Fruit fly (Drosophila melanogaster) whole organism, prepupa: Measurements from ENCODE around the gene CG5326.

Experiments
- Blimp-1 ChIP-seq: fragments of 200-800 bp; sonication (Bioruptor generic); optimal IDR thresholded peaks from 3 replicates; lab custom pipeline; 2017; ENCODE audit warnings: missing biosample characterization, missing genetic modification characterization, mild to moderate bottlenecking, moderate library complexity, missing genetic modification reagents
- CG10631 ChIP-seq: fragments of 200-800 bp; sonication (Bioruptor generic); optimal IDR thresholded peaks from 2 replicates; lab custom pipeline; 2016; ENCODE audit warnings: missing biosample characterization, missing genetic modification characterization
- CG10669 ChIP-seq: fragments of 200-800 bp; sonication (Bioruptor generic); optimal IDR thresholded peaks from 3 replicates; lab custom pipeline; 2018; ENCODE audit warnings: missing biosample characterization, mild to moderate bottlenecking, missing genetic modification characterization, moderate library complexity
- CG11902 ChIP-seq: fragments of 200-800 bp; sonication (Bioruptor generic); optimal IDR thresholded peaks from 3 replicates; lab custom pipeline; 2016; ENCODE audit warnings: missing biosample characterization, missing genetic modification characterization
- CG15336 ChIP-seq: fragments of 200-800 bp; sonication (Bioruptor generic); IDR thresholded peaks from 2 replicates; pipeline ENCODE4 v1.3.6; 2022; ENCODE audit warnings: missing biosample characterization, missing genetic modification characterization
- CG1621 ChIP-seq: fragments of 200-800 bp; sonication (Bioruptor generic); optimal IDR thresholded peaks from 3 replicates; lab custom pipeline; 2018; ENCODE audit warnings: missing biosample characterization, mild to moderate bottlenecking, missing genetic modification characterization
- CG16779 ChIP-seq: fragments of 200-800 bp; sonication (Bioruptor generic); optimal IDR thresholded peaks from 3 replicates; lab custom pipeline; 2017; ENCODE audit warnings: missing biosample characterization, mild to moderate bottlenecking, missing genetic modification characterization
- CG3032 ChIP-seq: fragments of 200-800 bp; optimal IDR thresholded peaks from 2 replicates; lab custom pipeline; 2019; ENCODE audit warnings: missing biosample characterization, mild to moderate bottlenecking, missing genetic modification characterization, moderate library complexity
- CG31627 ChIP-seq: fragments of 200-800 bp; sonication (Bioruptor generic); optimal IDR thresholded peaks from 3 replicates; lab custom pipeline; 2016; ENCODE audit warnings: missing biosample characterization, missing genetic modification characterization
- CG32006 ChIP-seq: fragments of 200-800 bp; sonication (Bioruptor generic); optimal IDR thresholded peaks from 3 replicates; lab custom pipeline; 2017; ENCODE audit warnings: missing biosample characterization, mild to moderate bottlenecking, missing genetic modification characterization
- CG34406 ChIP-seq: fragments of 200-800 bp; sonication (Bioruptor generic); optimal IDR thresholded peaks from 3 replicates; lab custom pipeline; 2016; ENCODE audit warnings: missing biosample characterization, missing genetic modification characterization
- CG3919 ChIP-seq: fragments of 200-800 bp; sonication (Bioruptor generic); optimal IDR thresholded peaks from 3 replicates; lab custom pipeline; 2016; ENCODE audit warnings: missing biosample characterization, missing genetic modification characterization
- CG4318 ChIP-seq: fragments of 200-800 bp; sonication (Bioruptor generic); optimal IDR thresholded peaks from 3 replicates; lab custom pipeline; 2017; ENCODE audit warnings: missing biosample characterization, mild to moderate bottlenecking, missing genetic modification characterization
- CG6163 ChIP-seq: fragments of 200-800 bp; sonication (Bioruptor generic); IDR thresholded peaks from 3 replicates; pipeline ENCODE4 v1.3.6; 2022; ENCODE audit warnings: missing biosample characterization, missing genetic modification characterization
- CG6276 ChIP-seq: fragments of 200-800 bp; sonication (Bioruptor generic); optimal IDR thresholded peaks from 2 replicates; lab custom pipeline; 2017; ENCODE audit warnings: missing biosample characterization, mild to moderate bottlenecking, missing genetic modification characterization
- CG6792 ChIP-seq: fragments of 200-800 bp; sonication (Bioruptor generic); optimal IDR thresholded peaks from 3 replicates; lab custom pipeline; 2016; ENCODE audit warnings: missing biosample characterization, missing genetic modification characterization
- CG6854 ChIP-seq: fragments of 200-800 bp; sonication (Bioruptor generic); optimal IDR thresholded peaks from 2 replicates; lab custom pipeline; 2017; ENCODE audit warnings: missing biosample characterization, mild to moderate bottlenecking, missing genetic modification characterization
- CG7368 ChIP-seq: fragments of 200-800 bp; sonication (Bioruptor generic); optimal IDR thresholded peaks from 3 replicates; lab custom pipeline; 2016; ENCODE audit warnings: missing biosample characterization, missing genetic modification characterization
- CG8119 ChIP-seq: fragments of 200-800 bp; sonication (Bioruptor generic); IDR thresholded peaks from 3 replicates; pipeline ENCODE4 v1.3.6; 2022; ENCODE audit warnings: missing biosample characterization, missing genetic modification characterization
- CG8319 ChIP-seq: fragments of 200-800 bp; sonication (Bioruptor generic); optimal IDR thresholded peaks from 3 replicates; lab custom pipeline; 2016; ENCODE audit warnings: missing biosample characterization, missing genetic modification characterization
- CG8632 ChIP-seq: fragments of 200-800 bp; sonication (Bioruptor generic); optimal IDR thresholded peaks from 3 replicates; lab custom pipeline; 2016; ENCODE audit warnings: missing biosample characterization, missing genetic modification characterization
- CG9139 ChIP-seq: fragments of 200-800 bp; sonication (Bioruptor generic); optimal IDR thresholded peaks from 3 replicates; lab custom pipeline; 2017; ENCODE audit warnings: missing biosample characterization, mild to moderate bottlenecking, missing genetic modification characterization
- Eip78C ChIP-seq: fragments of 200-800 bp; sonication (Bioruptor generic); peaks from one replicate; lab custom pipeline; 2016; ENCODE audit warnings: missing biosample characterization, missing genetic modification characterization
- Eip93F ChIP-seq: fragments of 200-800 bp; sonication (Bioruptor generic); optimal IDR thresholded peaks from 2 replicates; lab custom pipeline; 2016; ENCODE audit warnings: missing biosample characterization, mild to moderate bottlenecking, missing genetic modification characterization
- Ets21C ChIP-seq: fragments of 200-800 bp; sonication (Bioruptor generic); optimal IDR thresholded peaks from 3 replicates; lab custom pipeline; 2016; ENCODE audit warnings: missing biosample characterization, missing genetic modification characterization
- Ets96B ChIP-seq: fragments of 200-800 bp; optimal IDR thresholded peaks from 2 replicates; lab custom pipeline; 2019; ENCODE audit warnings: missing biosample characterization, mild to moderate bottlenecking, missing genetic modification characterization, moderate library complexity
- Gug ChIP-seq: fragments of 200-800 bp; sonication (Bioruptor generic); IDR thresholded peaks from 2 replicates; pipeline ENCODE4 v1.3.6; 2022; ENCODE audit warnings: missing biosample characterization, missing genetic modification characterization
- Hr38 ChIP-seq: sonication (Bioruptor generic); optimal IDR thresholded peaks from 2 replicates; lab custom pipeline; 2016; ENCODE audit warnings: missing biosample characterization, missing genetic modification characterization
- Hr39 ChIP-seq: fragments of 200-800 bp; sonication (Bioruptor generic); optimal IDR thresholded peaks from 2 replicates; lab custom pipeline; 2016; ENCODE audit warnings: missing biosample characterization, missing genetic modification characterization
- Hr4 ChIP-seq: fragments of 200-800 bp; sonication (Bioruptor generic); optimal IDR thresholded peaks from 3 replicates; lab custom pipeline; 2016; ENCODE audit warnings: missing biosample characterization, missing genetic modification characterization
- OdsH ChIP-seq: fragments of 200-800 bp; sonication (Bioruptor generic); optimal IDR thresholded peaks from 3 replicates; lab custom pipeline; 2016; ENCODE audit warnings: missing biosample characterization, missing genetic modification characterization
- Smox ChIP-seq: fragments of 200-800 bp; sonication (Bioruptor generic); optimal IDR thresholded peaks from 3 replicates; lab custom pipeline; 2016; ENCODE audit warnings: missing biosample characterization, missing genetic modification characterization
- Sox102F ChIP-seq: fragments of 200-800 bp; sonication (Bioruptor generic); optimal IDR thresholded peaks from 2 replicates; lab custom pipeline; 2016; ENCODE audit warnings: missing biosample characterization, mild to moderate bottlenecking, missing genetic modification characterization
- Sox14 ChIP-seq: fragments of 200-800 bp; sonication (Bioruptor generic); optimal IDR thresholded peaks from 3 replicates; lab custom pipeline; 2016; ENCODE audit warnings: missing biosample characterization, missing genetic modification characterization
- achi ChIP-seq: fragments of 200-800 bp; sonication (Bioruptor generic); optimal IDR thresholded peaks from 3 replicates; lab custom pipeline; 2016; ENCODE audit warnings: missing biosample characterization, missing genetic modification characterization
- acj6 ChIP-seq: fragments of 200-800 bp; sonication (Bioruptor generic); optimal IDR thresholded peaks from 3 replicates; lab custom pipeline; 2016; ENCODE audit warnings: missing biosample characterization, missing genetic modification characterization
- cyc ChIP-seq: fragments of 200-800 bp; sonication (Bioruptor generic); optimal IDR thresholded peaks from 3 replicates; lab custom pipeline; 2016; ENCODE audit warnings: missing biosample characterization, missing genetic modification characterization
- dac ChIP-seq: fragments of 200-800 bp; sonication (Bioruptor generic); optimal IDR thresholded peaks from 2 replicates; lab custom pipeline; 2017; ENCODE audit warnings: missing biosample characterization, mild to moderate bottlenecking, missing genetic modification characterization
- dsx ChIP-seq: fragments of 200-800 bp; optimal IDR thresholded peaks from 3 replicates; lab custom pipeline; 2019; ENCODE audit warnings: missing biosample characterization, mild to moderate bottlenecking, missing genetic modification characterization, moderate library complexity; ENCODE audit not compliant: poor library complexity, severe bottlenecking
- eg ChIP-seq: fragments of 200-800 bp; sonication (Bioruptor generic); IDR thresholded peaks from 3 replicates; pipeline ENCODE4 v1.3.6; 2022; ENCODE audit warnings: missing biosample characterization, missing genetic modification characterization
- fd59A ChIP-seq: fragments of 200-800 bp; sonication (Bioruptor generic); optimal IDR thresholded peaks from 2 replicates; lab custom pipeline; 2017; ENCODE audit warnings: missing biosample characterization, mild to moderate bottlenecking, missing genetic modification characterization, missing genetic modification reagents
- fkh ChIP-seq: fragments of 200-800 bp; sonication (Bioruptor generic); optimal IDR thresholded peaks from 3 replicates; lab custom pipeline; 2017; ENCODE audit warnings: missing biosample characterization, mild to moderate bottlenecking, missing genetic modification characterization, moderate library complexity
- net ChIP-seq: fragments of 200-800 bp; sonication (Bioruptor generic); optimal IDR thresholded peaks from 3 replicates; lab custom pipeline; 2016; ENCODE audit warnings: missing biosample characterization, missing genetic modification characterization
- salr ChIP-seq, 2 experiments: fragments of 200-800 bp; sonication (Bioruptor generic); optimal IDR thresholded peaks; 3 replicates each; lab custom pipeline; 2016 to 2018; ENCODE audit warnings: missing biosample characterization in 2 of 2, missing genetic modification characterization in 2 of 2, mild to moderate bottlenecking in 1 of 2
- spab ChIP-seq: fragments of 200-800 bp; sonication (Bioruptor generic); optimal IDR thresholded peaks from 2 replicates; lab custom pipeline; 2017; ENCODE audit warnings: missing biosample characterization, mild to moderate bottlenecking, missing genetic modification characterization, missing genetic modification reagents
- ss ChIP-seq, 2 experiments: fragments of 200-800 bp; sonication (Bioruptor generic); optimal IDR thresholded peaks; 2 replicates in 1 of 2; 3 replicates in 1 of 2; lab custom pipeline; 2017 to 2018; ENCODE audit warnings: mild to moderate bottlenecking in 2 of 2, missing biosample characterization in 2 of 2, missing genetic modification characterization in 2 of 2, moderate library complexity in 1 of 2
- svp ChIP-seq: fragments of 200-800 bp; sonication (Bioruptor generic); peaks from one replicate; lab custom pipeline; 2016; ENCODE audit warnings: missing biosample characterization, missing genetic modification characterization
- topi ChIP-seq: fragments of 200-800 bp; sonication (Bioruptor generic); optimal IDR thresholded peaks from 3 replicates; lab custom pipeline; 2016; ENCODE audit warnings: missing biosample characterization, missing genetic modification characterization
- vri ChIP-seq: fragments of 200-800 bp; sonication (Bioruptor generic); optimal IDR thresholded peaks from 3 replicates; lab custom pipeline; 2016; ENCODE audit warnings: missing biosample characterization, mild to moderate bottlenecking, missing genetic modification characterization

The CG5326 gene

DNA sequence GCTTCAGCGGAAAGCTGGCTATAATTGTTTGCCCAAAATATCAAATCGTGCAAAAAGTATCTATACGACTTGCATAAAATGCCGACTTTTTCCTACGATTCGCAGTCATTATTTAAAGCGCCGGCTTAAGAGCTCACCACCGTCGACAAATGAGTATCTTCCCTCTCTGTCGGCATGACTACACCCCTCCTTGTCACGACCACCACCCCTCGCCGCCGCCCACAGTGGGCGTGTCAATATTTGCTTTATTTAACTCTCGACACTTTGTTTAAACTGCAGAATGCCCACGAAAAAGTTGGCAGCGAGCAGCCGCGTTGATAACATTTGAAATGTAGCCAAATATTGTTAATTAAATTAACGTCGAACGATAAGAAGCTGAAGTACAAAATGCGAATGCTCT is 21.4 kb downstream of the CG5326 start:
- TF ChIP-seq Hr39 (GFP tag; lab: Kevin White, UChicago), result no peak
- TF ChIP-seq CG31627 (GFP tag; lab: Kevin White, UChicago), result no peak
- no peak for TF ChIP-seq CG32006 (GFP tag; lab: Kevin White, UChicago)
- TF ChIP-seq fd59A (GFP tag; lab: Kevin White, UChicago), result no peak
- no peak for TF ChIP-seq CG6163
- no peak for TF ChIP-seq CG6792 (GFP tag; lab: Kevin White, UChicago)
- no peak for TF ChIP-seq CG15336 (GFP tag; lab: Robert Waterston, UW)
- peak; percentile 95 for TF ChIP-seq fkh (GFP tag; lab: Kevin White, UChicago)
- no peak for TF ChIP-seq Sox14
- no peak for TF ChIP-seq spab (GFP tag; lab: Kevin White, UChicago)
- no peak for TF ChIP-seq CG34406 (GFP tag; lab: Kevin White, UChicago)
- TF ChIP-seq Sox102F (GFP tag; lab: Kevin White, UChicago), result peak; percentile 15
- TF ChIP-seq Eip93F (GFP tag; lab: Kevin White, UChicago), result no peak
- no peak for TF ChIP-seq Hr38
- TF ChIP-seq vri, result peak; percentile 58
- no peak for TF ChIP-seq CG8632 (GFP tag; lab: Kevin White, UChicago)
- no peak for TF ChIP-seq CG7368 (GFP tag; lab: Kevin White, UChicago)
- no peak for TF ChIP-seq CG11902 (GFP tag; lab: Kevin White, UChicago)
- TF ChIP-seq Ets21C (GFP tag; lab: Kevin White, UChicago), result no peak
- TF ChIP-seq CG6854, result peak; percentile 15
- no peak for TF ChIP-seq CG8119 (GFP tag; lab: Robert Waterston, UW)
- no peak for TF ChIP-seq CG16779 (tag; lab: Kevin White, UChicago)
- no peak for TF ChIP-seq net (GFP tag; lab: Kevin White, UChicago)
- no peak for TF ChIP-seq CG10631
- TF ChIP-seq Ets96B (tag; lab: Kevin White, UChicago), result no peak
- TF ChIP-seq Blimp-1 (GFP tag; lab: Kevin White, UChicago), result no peak
- TF ChIP-seq topi, result no peak
- TF ChIP-seq, all 60 proteins: peak for 4

dm6 chr3R:22515384-22515783 is 24.3 kb downstream of the CG5326 start:
- TF ChIP-seq CG3919 (peak; percentile 1), CG8632 (GFP tag; lab: Kevin White, UChicago) (no peak), Sox14 (no peak), Ets21C (GFP tag; lab: Kevin White, UChicago) (no peak), cyc (no peak), CG3032 (tag; lab: Kevin White, UChicago) (no peak), OdsH (GFP tag; lab: Kevin White, UChicago) (no peak), CG1621 (tag; lab: Kevin White, UChicago) (no peak), svp (GFP tag; lab: Kevin White, UChicago) (peak; percentile 48), CG31627 (GFP tag; lab: Kevin White, UChicago) (no peak), Blimp-1 (GFP tag; lab: Kevin White, UChicago) (no peak), Eip78C (GFP tag; lab: Kevin White, UChicago) (peak; percentile 60), CG8119 (GFP tag; lab: Robert Waterston, UW) (no peak), eg (GFP tag; lab: Robert Waterston, UW) (no peak), CG10669 (no peak), vri (no peak), acj6 (GFP tag; lab: Kevin White, UChicago) (no peak), CG8319 (GFP tag; lab: Kevin White, UChicago) (no peak), achi (GFP tag; lab: Kevin White, UChicago) (no peak), CG6276 (GFP tag; lab: Kevin White, UChicago) (no peak), Hr4 (GFP tag; lab: Kevin White, UChicago) (no peak), salr (GFP tag; optimal IDR thresholded peaks at IDR 0.05; lab: Kevin White, UChicago) (no peak), CG6854 (no peak), Gug (GFP tag; lab: Robert Waterston, UW) (no peak), Hr39 (GFP tag; lab: Kevin White, UChicago) (no peak), Smox (no peak), CG15336 (GFP tag; lab: Robert Waterston, UW) (no peak), CG32006 (GFP tag; lab: Kevin White, UChicago) (peak; percentile 17), ss (GFP tag; optimal IDR thresholded peaks at IDR 0.05; lab: Kevin White, UChicago) (no peak), Ets96B (tag; lab: Kevin White, UChicago) (no peak), CG4318 (GFP tag; lab: Kevin White, UChicago) (no peak), dac (no peak), CG11902 (GFP tag; lab: Kevin White, UChicago) (no peak), CG6792 (GFP tag; lab: Kevin White, UChicago) (no peak), spab (GFP tag; lab: Kevin White, UChicago) (no peak), CG9139 (GFP tag; lab: Kevin White, UChicago) (no peak), Hr38 (no peak), topi (no peak), dsx (no peak)
